Worm (Caenorhabditis elegans) whole organism, young adult: ENCODE measurements around the gene srh-295.

ENCODE experiments used
- F39B2.1 ChIP-seq: fragments of 200-800 bp; sonication (Bioruptor generic); IDR thresholded peaks from 2 replicates; pipeline ENCODE4 v1.3.6; 2022; ENCODE audit warnings: missing genetic modification reagents, missing genetic modification characterization, missing compliant biosample characterization
- T26A5.8 ChIP-seq: sonication (generic microtip); optimal IDR thresholded peaks from 2 replicates; lab custom pipeline; 2016; ENCODE audit warnings: missing genetic modification characterization, missing compliant biosample characterization
- egl-44 ChIP-seq: fragments of 200-800 bp; sonication (Bioruptor generic); IDR thresholded peaks from 2 replicates; pipeline ENCODE4 v1.3.6; 2022; ENCODE audit warnings: missing genetic modification reagents, missing genetic modification characterization, missing compliant biosample characterization
- hmg-1.2 ChIP-seq: fragments of 200-800 bp; sonication (Bioruptor generic); IDR thresholded peaks from 2 replicates; pipeline ENCODE4 v1.3.6; 2022; ENCODE audit warnings: missing genetic modification reagents, missing genetic modification characterization, missing compliant biosample characterization
- hmg-20 ChIP-seq: fragments of 200-800 bp; sonication (Bioruptor generic); IDR thresholded peaks from 2 replicates; pipeline ENCODE4 v1.3.6; 2022; ENCODE audit warnings: missing genetic modification reagents, missing genetic modification characterization, missing compliant biosample characterization
- lin-40 ChIP-seq: sonication (generic microtip); optimal IDR thresholded peaks from 2 replicates; lab custom pipeline; 2016; ENCODE audit warnings: missing genetic modification characterization, mild to moderate bottlenecking, missing compliant biosample characterization, missing genotype, missing genetic modification reagents
- lin-54 ChIP-seq: fragments of 200-800 bp; sonication (Bioruptor generic); optimal IDR thresholded peaks from 2 replicates; lab custom pipeline; 2018; ENCODE audit warnings: mild to moderate bottlenecking, missing genetic modification characterization, missing compliant biosample characterization
- madf-8 ChIP-seq: fragments of 200-800 bp; sonication (Bioruptor generic); conservative IDR thresholded peaks from 2 replicates; pipeline ENCODE4 v1.3.6; 2022; ENCODE audit warnings: missing genetic modification reagents, missing genetic modification characterization, missing compliant biosample characterization
- pha-4 ChIP-seq: fragments of 150-350 bp; sonication (generic microtip); optimal IDR thresholded peaks from 2 replicates; lab custom pipeline; 2014; ENCODE audit warnings: missing biosample characterization, missing genetic modification reagents, missing genetic modification characterization
- rpc-1 ChIP-seq, 2 experiments: fragments of 150-350 bp in 1 of 2; sonication (generic microtip) in 1 of 2; optimal IDR thresholded peaks; 2 replicates each; lab custom pipeline; 2014 to 2018; ENCODE audit warnings: missing biosample characterization in 1 of 2, missing genetic modification characterization in 1 of 2, missing genetic modification reagents in 1 of 2, missing genotype in 1 of 2
- snpc-1.3 ChIP-seq: sonication (generic microtip); optimal IDR thresholded peaks from 2 replicates; lab custom pipeline; 2017; ENCODE audit warnings: missing genetic modification characterization, mild to moderate bottlenecking, missing compliant biosample characterization, antibody characterized with exemption, moderate library complexity, missing genotype, missing genetic modification reagents; ENCODE audit not compliant: insufficient read depth
- somi-1 ChIP-seq: fragments of 200-800 bp; sonication (Bioruptor generic); optimal IDR thresholded peaks from 2 replicates; lab custom pipeline; 2018; ENCODE audit warnings: mild to moderate bottlenecking, missing genetic modification characterization, missing compliant biosample characterization
- unc-62 ChIP-seq: fragments of 150-350 bp; optimal IDR thresholded peaks from 2 replicates; lab custom pipeline; 2014; ENCODE audit warnings: missing biosample characterization, missing genetic modification reagents, missing genetic modification characterization

ce11 chrV:15323417-15323816 lies 7.0 kb upstream of the srh-295 start:
- no peak for TF ChIP-seq hmg-20 (GFP tag; lab: Robert Waterston, UW)
- no peak for TF ChIP-seq T26A5.8 (tag; lab: Kevin White, UChicago)
- TF ChIP-seq hmg-1.2 (GFP tag; lab: Robert Waterston, UW) = no peak
- no peak for TF ChIP-seq somi-1 (GFP tag; lab: Kevin White, UChicago)
- TF ChIP-seq lin-54 (GFP tag; lab: Kevin White, UChicago) = no peak
- no peak for TF ChIP-seq pha-4 (tag; lab: Kevin White, UChicago)
- no peak for TF ChIP-seq rpc-1 (optimal IDR thresholded peaks at IDR 0.05; lab: Kevin White, UChicago)
- no peak for TF ChIP-seq rpc-1 (tag; optimal IDR thresholded peaks at IDR 0.05; lab: Kevin White, UChicago)
- no peak for TF ChIP-seq madf-8 (GFP tag; lab: Robert Waterston, UW)
- no peak for TF ChIP-seq unc-62 (GFP tag; lab: Kevin White, UChicago)
- TF ChIP-seq F39B2.1 (GFP tag; lab: Robert Waterston, UW) = no peak
- TF ChIP-seq lin-40 (tag; lab: Kevin White, UChicago) = no peak
- no peak for TF ChIP-seq egl-44
- no peak for TF ChIP-seq snpc-1.3
